Worm (Caenorhabditis elegans) whole organism, L2 larva: ENCODE measurements around the gene nhr-149.

Experiments used
- alr-1 ChIP-seq: fragments of 150-350 bp; optimal IDR thresholded peaks from 2 replicates; lab custom pipeline; 2014; ENCODE audit warnings: missing biosample characterization, missing genetic modification characterization
- ceh-16 ChIP-seq: fragments of 150-350 bp; optimal IDR thresholded peaks from 2 replicates; lab custom pipeline; 2014; ENCODE audit warnings: missing biosample characterization, missing genetic modification characterization
- lin-39 ChIP-seq: fragments of 150-350 bp; optimal IDR thresholded peaks from 2 replicates; lab custom pipeline; 2014; ENCODE audit warnings: missing biosample characterization, missing genetic modification reagents, missing genetic modification characterization
- lsy-2 ChIP-seq, 2 experiments: fragments of 150-350 bp in 1 of 2; sonication (generic microtip) in 1 of 2; optimal IDR thresholded peaks; 2 replicates each; lab custom pipeline; 2014 to 2017; ENCODE audit warnings: missing biosample characterization in 2 of 2, missing genetic modification characterization in 2 of 2
- nhr-237 ChIP-seq: fragments of 150-350 bp; optimal IDR thresholded peaks from 2 replicates; lab custom pipeline; 2014; ENCODE audit warnings: missing biosample characterization, missing genetic modification characterization
- nhr-25 ChIP-seq: fragments of 150-350 bp; sonication (generic microtip); optimal IDR thresholded peaks from 3 replicates; lab custom pipeline; 2014; ENCODE audit warnings: missing biosample characterization, missing genetic modification characterization
- nhr-6 ChIP-seq: fragments of 150-350 bp; optimal IDR thresholded peaks from 2 replicates; lab custom pipeline; 2014; ENCODE audit warnings: missing biosample characterization, missing genetic modification characterization
- nhr-77 ChIP-seq: fragments of 150-350 bp; optimal IDR thresholded peaks from 2 replicates; lab custom pipeline; 2014; ENCODE audit warnings: missing biosample characterization, missing genetic modification characterization
- sma-9 ChIP-seq, 2 experiments: fragments of 150-350 bp in 1 of 2; sonication (generic microtip) in 1 of 2; optimal IDR thresholded peaks; 2 replicates each; lab custom pipeline; 2014 to 2016; ENCODE audit warnings: missing genetic modification characterization in 2 of 2, mild to moderate bottlenecking in 1 of 2, missing biosample characterization in 1 of 2, missing compliant biosample characterization in 1 of 2, missing genetic modification reagents in 1 of 2, moderate library complexity in 1 of 2
- snpc-4 ChIP-seq: fragments of 150-350 bp; optimal IDR thresholded peaks from 2 replicates; lab custom pipeline; 2014; ENCODE audit warnings: missing biosample characterization, missing genetic modification characterization
- unc-62 ChIP-seq: fragments of 150-350 bp; optimal IDR thresholded peaks from 2 replicates; lab custom pipeline; 2014; ENCODE audit warnings: missing biosample characterization, missing genetic modification reagents, missing genetic modification characterization
- ztf-1 ChIP-seq: fragments of 200-800 bp; sonication (Bioruptor generic); conservative IDR thresholded peaks from 2 replicates; pipeline ENCODE4 v1.3.6; 2022; ENCODE audit warnings: missing genetic modification characterization, missing compliant biosample characterization

nhr-149 gene

ce11 chrV:7298463-7298862, 51.0 kb downstream of the nhr-149 start, which contains the start of gene F07G11.3:
TSS of gene F07G11.3 (plus strand) at chrV:7298763.
- TF ChIP-seq nhr-25 (tag; lab: Kevin White, UChicago) (no peak), sma-9 (GFP tag; optimal IDR thresholded peaks at IDR 0.05; lab: Kevin White, UChicago) (no peak), sma-9 (tag; optimal IDR thresholded peaks at IDR 0.05; lab: Kevin White, UChicago) (no peak), lin-39 (tag; lab: Kevin White, UChicago) (no peak), nhr-77 (no peak), ceh-16 (tag; lab: Kevin White, UChicago) (no peak), unc-62 (no peak), alr-1 (tag; lab: Kevin White, UChicago) (no peak), ztf-1 (GFP tag; lab: Robert Waterston, UW) (no peak), lsy-2 (tag; optimal IDR thresholded peaks at IDR 0.05; lab: Kevin White, UChicago) (no peak), nhr-237 (tag; lab: Kevin White, UChicago) (no peak), snpc-4 (tag; lab: Kevin White, UChicago) (no peak), nhr-6 (tag; lab: Kevin White, UChicago) (no peak)
